Fruit fly (Drosophila melanogaster): ENCODE results near the gene tgy.
A peak's percentile ranks its signal among the peaks of the same experiment; 100 is the strongest.

Gene tgy

DNA sequence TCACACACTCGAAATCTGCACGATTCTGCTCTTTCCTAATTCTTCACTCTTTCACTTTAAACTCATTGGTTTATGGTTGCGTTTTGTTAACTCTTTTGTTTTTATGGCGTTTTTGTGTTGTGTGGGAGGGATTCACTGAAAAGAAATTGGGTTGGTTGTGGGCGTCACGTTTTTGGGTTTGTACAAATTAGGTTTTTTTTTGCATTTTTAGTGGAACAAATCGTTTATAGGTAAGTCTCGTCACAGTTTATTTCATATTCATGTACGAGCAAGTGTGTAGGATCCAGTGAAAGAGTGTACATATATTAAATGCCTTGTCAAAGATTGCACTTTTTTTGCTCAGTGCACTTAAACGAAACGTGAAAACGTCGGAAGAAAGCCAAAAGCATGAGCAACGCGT, 37.6 kb upstream of the tgy start (continued):
- TF ChIP-seq Atf6 (GFP tag; IDR thresholded peaks at IDR 0.05) (no peak), CG4707 (GFP tag; optimal IDR thresholded peaks at IDR 0.05) (no peak), CG12391 (tag; optimal IDR thresholded peaks at IDR 0.05) (peak; percentile 7), dati (GFP tag; IDR thresholded peaks at IDR 0.05) (no peak), CG6689 (GFP tag; IDR thresholded peaks at IDR 0.05) (no peak; the same call in 1 of the 2 replicates)

DNA sequence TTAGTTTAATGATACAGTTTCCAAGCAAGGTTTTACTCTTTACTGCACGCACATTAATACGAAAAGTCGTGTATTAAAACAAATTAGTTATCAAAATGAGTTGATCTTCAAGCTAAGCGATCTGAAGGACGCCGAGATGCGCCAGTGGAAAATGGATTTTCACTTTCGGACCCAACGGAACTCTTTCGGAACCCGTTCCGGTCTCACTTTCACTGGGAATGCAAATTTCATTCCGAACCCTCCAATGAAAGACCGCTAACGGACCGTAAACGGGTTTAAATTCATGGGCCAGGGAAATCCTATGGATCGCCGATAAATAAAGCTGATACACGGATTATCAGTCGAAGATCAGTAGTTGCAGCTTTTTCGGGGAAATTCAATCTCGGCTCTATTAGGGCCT, 36.3 kb upstream of the tgy start:
- no peak for TF ChIP-seq CG2889 (GFP tag; IDR thresholded peaks at IDR 0.05)
- TF ChIP-seq HLH54F (GFP tag; optimal IDR thresholded peaks at IDR 0.05), result no peak
- 0 out of 3 replicates have a peak, but pooled peaks have one; percentile 22 for TF ChIP-seq CG6791 (GFP tag; IDR thresholded peaks at IDR 0.05; ENCODE audit: partially characterized antibody)
- TF ChIP-seq CG30020 (tag; optimal IDR thresholded peaks at IDR 0.05), result no peak
- no peak for TF ChIP-seq dimm (GFP tag; IDR thresholded peaks at IDR 0.05)
- TF ChIP-seq ash1 (GFP tag; optimal IDR thresholded peaks at IDR 0.05), result no peak
- no peak for TF ChIP-seq CG14965 (GFP tag; optimal IDR thresholded peaks at IDR 0.05; ENCODE audit: borderline replicate concordance)
- no peak for TF ChIP-seq Usf (GFP tag; optimal IDR thresholded peaks at IDR 0.05)
- TF ChIP-seq CG18011 (GFP tag; optimal IDR thresholded peaks at IDR 0.05), result no peak
- peak; percentile 45 for TF ChIP-seq sens (GFP tag)
- TF ChIP-seq grn (GFP tag; optimal IDR thresholded peaks at IDR 0.05), result peak; percentile 13
- TF ChIP-seq sisA (GFP tag; IDR thresholded peaks at IDR 0.05), result no peak
- peak; percentile 93 for TF ChIP-seq Blimp-1 (GFP tag; optimal IDR thresholded peaks at IDR 0.05)
- TF ChIP-seq CG7839 (tag; optimal IDR thresholded peaks at IDR 0.05), result no peak
- no peak for TF ChIP-seq Aef1 (GFP tag; IDR thresholded peaks at IDR 0.05)
- TF ChIP-seq CG32532 (GFP tag; IDR thresholded peaks at IDR 0.05), result no peak
- no peak for TF ChIP-seq otp (GFP tag; IDR thresholded peaks at IDR 0.05)
- peak; percentile 41 for TF ChIP-seq oc (tag; optimal IDR thresholded peaks at IDR 0.05)
- no peak for TF ChIP-seq Fer1 (GFP tag; optimal IDR thresholded peaks at IDR 0.05)
- TF ChIP-seq CG1602 (GFP tag; optimal IDR thresholded peaks at IDR 0.05), result no peak

DNA sequence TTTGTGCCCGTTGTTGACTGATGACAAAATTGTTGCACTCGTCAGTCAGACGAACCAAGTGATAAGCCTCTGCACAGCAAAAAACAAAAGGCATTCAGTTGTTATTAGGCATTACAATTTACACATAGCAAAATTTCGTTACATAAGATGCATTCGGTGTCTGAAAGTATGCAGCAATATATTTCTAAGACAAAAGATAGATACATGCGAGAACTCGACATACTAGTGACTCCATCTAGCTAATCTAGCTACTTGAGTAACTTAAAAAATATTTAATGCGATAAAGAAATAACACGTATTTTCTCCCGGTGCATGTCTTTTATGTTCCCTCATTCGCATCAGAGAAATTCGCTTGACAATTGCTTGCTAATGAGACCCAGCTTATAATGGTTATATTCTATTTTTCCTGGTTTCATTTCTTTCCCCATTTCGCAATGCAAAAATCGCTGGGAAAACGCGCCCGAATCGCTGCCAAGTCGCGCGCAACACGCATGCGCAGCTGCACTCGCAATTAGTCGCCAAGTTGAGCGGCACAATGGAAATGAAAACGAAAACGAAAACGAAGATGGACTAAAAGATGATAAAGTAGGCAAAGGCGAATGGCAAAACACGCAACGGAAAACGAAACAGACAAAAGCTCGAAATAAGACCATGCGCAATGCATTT, 35.3 kb upstream of the tgy start:
- peak; percentile 32 for TF ChIP-seq dmrt99B (tag; optimal IDR thresholded peaks at IDR 0.05)
- TF ChIP-seq Abd-B (GFP tag; optimal IDR thresholded peaks at IDR 0.05), result peak; percentile 25
- peak; percentile 35 for TF ChIP-seq Oli (tag; optimal IDR thresholded peaks at IDR 0.05)
- peak; percentile 57 for TF ChIP-seq Sox102F (GFP tag; optimal IDR thresholded peaks at IDR 0.05)
- peak; percentile 50 for TF ChIP-seq zf30C (GFP tag; optimal IDR thresholded peaks at IDR 0.05)
- peak; percentile 53 for TF ChIP-seq gem (tag; optimal IDR thresholded peaks at IDR 0.05)
- TF ChIP-seq CG1603 (tag; optimal IDR thresholded peaks at IDR 0.05), result peak; percentile 50
- peak; percentile 19 for TF ChIP-seq grau (tag; optimal IDR thresholded peaks at IDR 0.05)
- TF ChIP-seq unpg (GFP tag; optimal IDR thresholded peaks at IDR 0.05), result peak; percentile 40
- TF ChIP-seq CG17361 (GFP tag; IDR thresholded peaks at IDR 0.05), result no peak
- no peak for TF ChIP-seq CG11695 (GFP tag; IDR thresholded peaks at IDR 0.05)
- TF ChIP-seq Drgx (GFP tag; IDR thresholded peaks at IDR 0.05), result peak; percentile 54
- TF ChIP-seq CG12391 (tag; optimal IDR thresholded peaks at IDR 0.05), result peak; percentile 38
- TF ChIP-seq dmrt11E (tag; optimal IDR thresholded peaks at IDR 0.05), result peak; percentile 11
- peak; percentile 9 for TF ChIP-seq ATbp (GFP tag; optimal IDR thresholded peaks at IDR 0.05)
- TF ChIP-seq CoRest (tag; optimal IDR thresholded peaks at IDR 0.05), result peak; percentile 19
- TF ChIP-seq dpn (GFP tag; optimal IDR thresholded peaks at IDR 0.05), result peak in 1 of 2 experiments; percentile 0
- peak in 1 of 2 experiments; percentile 89 for TF ChIP-seq Pdp1 (GFP tag; optimal IDR thresholded peaks at IDR 0.05)
- peak; percentile 87 for TF ChIP-seq Med (GFP tag)
- TF ChIP-seq Hr51 (GFP tag; optimal IDR thresholded peaks at IDR 0.05), result peak in 1 of 2 experiments; percentile 47
- peak; percentile 28 for TF ChIP-seq CG17385 (GFP tag; optimal IDR thresholded peaks at IDR 0.05)
- no peak for TF ChIP-seq CG34422 (GFP tag; IDR thresholded peaks at IDR 0.05)
- peak; percentile 12 for TF ChIP-seq Ssrp (tag; optimal IDR thresholded peaks at IDR 0.05)
